Worm (Caenorhabditis elegans) whole organism, midembryonic: ENCODE results near the gene acr-15.

Experiments
- T22C8.4 ChIP-seq: fragments of 200-800 bp; sonication (Bioruptor generic); IDR thresholded peaks from 2 replicates; pipeline ENCODE4 v1.3.6; 2022; ENCODE audit warnings: missing genetic modification characterization, missing compliant biosample characterization
- cog-1 ChIP-seq: sonication (generic microtip); optimal IDR thresholded peaks from 2 replicates; lab custom pipeline; 2016; ENCODE audit warnings: missing genetic modification characterization, missing compliant biosample characterization
- flt-1 ChIP-seq: fragments of 200-800 bp; sonication (Bioruptor generic); IDR thresholded peaks from 2 replicates; pipeline ENCODE4 v1.3.6; 2022; ENCODE audit warnings: missing genetic modification characterization, missing compliant biosample characterization
- klf-2 ChIP-seq: fragments of 200-800 bp; sonication (Bioruptor generic); conservative IDR thresholded peaks from 2 replicates; pipeline ENCODE4 v1.3.6; 2022; ENCODE audit warnings: missing genetic modification reagents, missing genetic modification characterization, missing compliant biosample characterization
- med-1 ChIP-seq: sonication (generic microtip); optimal IDR thresholded peaks from 2 replicates; lab custom pipeline; 2017; ENCODE audit warnings: missing genetic modification characterization, mild to moderate bottlenecking, missing compliant biosample characterization, antibody characterized with exemption, missing genetic modification reagents; ENCODE audit not compliant: insufficient read depth
- ref-1 ChIP-seq: fragments of 200-800 bp; sonication (Bioruptor generic); conservative IDR thresholded peaks from 2 replicates; pipeline ENCODE4 v1.3.6; 2022; ENCODE audit warnings: missing genetic modification reagents, missing genetic modification characterization, missing compliant biosample characterization
- tab-1 ChIP-seq: fragments of 200-800 bp; sonication (Bioruptor generic); IDR thresholded peaks from 2 replicates; pipeline ENCODE4 v1.3.6; 2022; ENCODE audit warnings: missing genetic modification characterization, missing compliant biosample characterization
- ztf-23 ChIP-seq: fragments of 200-800 bp; sonication (Bioruptor generic); IDR thresholded peaks from 2 replicates; pipeline ENCODE4 v1.3.6; 2022; ENCODE audit warnings: missing genetic modification reagents, missing genetic modification characterization, missing compliant biosample characterization
- ztf-29 ChIP-seq: fragments of 200-800 bp; sonication (Bioruptor generic); IDR thresholded peaks from 2 replicates; pipeline ENCODE4 v1.3.6; 2022; ENCODE audit warnings: missing genetic modification reagents, missing genetic modification characterization, missing compliant biosample characterization

acr-15 gene

ce11 chrV:8601420-8601819 is 48.9 kb downstream of the acr-15 start, which contains the start of gene F41E6.8:
Gene F41E6.8 (minus strand): TSS chrV:8601520.
- TF ChIP-seq T22C8.4: no peak

ce11 chrV:8602638-8603037 is 50.1 kb downstream of the acr-15 start, which contains the start of gene F41E6.15:
Gene F41E6.15 (minus strand): TSS chrV:8602738.
- TF ChIP-seq ref-1 (GFP tag; lab: Robert Waterston, UW) (no peak), tab-1 (GFP tag; lab: Robert Waterston, UW) (no peak), T22C8.4 (no peak), ztf-23 (GFP tag; lab: Robert Waterston, UW) (no peak), med-1 (GFP tag; lab: Kevin White, UChicago) (no peak), cog-1 (no peak), ztf-29 (no peak), klf-2 (GFP tag; lab: Robert Waterston, UW) (no peak), flt-1 (no peak)

ce11 chrV:8603272-8603671 is 50.8 kb downstream of the acr-15 start, which contains the start of gene F41E6.5:
Gene F41E6.5 (plus strand): TSS chrV:8603480.
- TF ChIP-seq T22C8.4: no peak
- TF ChIP-seq ztf-23 (GFP tag; lab: Robert Waterston, UW): no peak
- no peak for TF ChIP-seq ref-1 (GFP tag; lab: Robert Waterston, UW)
- TF ChIP-seq med-1 (GFP tag; lab: Kevin White, UChicago): no peak
- no peak for TF ChIP-seq flt-1
- TF ChIP-seq klf-2 (GFP tag; lab: Robert Waterston, UW): no peak
- TF ChIP-seq cog-1: no peak
- TF ChIP-seq ztf-29: no peak
- TF ChIP-seq tab-1 (GFP tag; lab: Robert Waterston, UW): no peak
